Fruit fly (Drosophila melanogaster) whole organism, embryonic: Measurements from ENCODE around the gene Nt5b.

Source experiments
- Awh ChIP-seq: fragments of 200-800 bp; sonication (Bioruptor generic); IDR thresholded peaks from 2 replicates; pipeline ENCODE4, ENCODE4 v1.3.6; 2022; ENCODE audit warnings: missing biosample characterization, missing genetic modification characterization
- CG11085 ChIP-seq: fragments of 200-800 bp; sonication (Bioruptor generic); IDR thresholded peaks from 2 replicates; pipeline ENCODE4 v1.3.6; 2022; ENCODE audit warnings: missing biosample characterization, missing genetic modification characterization
- CG12104 ChIP-seq: fragments of 200-800 bp; sonication (Bioruptor generic); optimal IDR thresholded peaks from 3 replicates; lab custom pipeline; 2016; ENCODE audit warnings: missing biosample characterization, missing genetic modification characterization
- CG12391 ChIP-seq: fragments of 200-800 bp; sonication (Bioruptor generic); optimal IDR thresholded peaks from 3 replicates; lab custom pipeline; 2018; ENCODE audit warnings: missing biosample characterization, mild to moderate bottlenecking, missing genetic modification characterization, moderate library complexity
- CG13624 ChIP-seq: fragments of 200-800 bp; sonication (Bioruptor generic); optimal IDR thresholded peaks from 2 replicates; lab custom pipeline; 2016; ENCODE audit warnings: missing biosample characterization, missing genetic modification characterization
- CG14860 ChIP-seq: fragments of 200-800 bp; sonication (Bioruptor generic); IDR thresholded peaks from 3 replicates; pipeline ENCODE4 v1.3.6; 2022; ENCODE audit warnings: missing biosample characterization, missing genetic modification characterization; ENCODE audit not compliant: partially characterized antibody
- CG1602 ChIP-seq: fragments of 200-800 bp; sonication (Bioruptor generic); optimal IDR thresholded peaks from 3 replicates; lab custom pipeline; 2016; ENCODE audit warnings: missing biosample characterization, missing genetic modification characterization
- CG2678 ChIP-seq: fragments of 200-800 bp; sonication (Bioruptor generic); optimal IDR thresholded peaks from 3 replicates; lab custom pipeline; 2019; ENCODE audit warnings: missing biosample characterization, mild to moderate bottlenecking, missing genetic modification characterization, moderate library complexity
- CG2889 ChIP-seq: fragments of 200-800 bp; sonication (Bioruptor generic); IDR thresholded peaks from 3 replicates; pipeline ENCODE4 v1.3.6; 2022; ENCODE audit warnings: missing biosample characterization, missing genetic modification characterization
- CG30020 ChIP-seq: fragments of 200-800 bp; optimal IDR thresholded peaks from 2 replicates; lab custom pipeline; 2019; ENCODE audit warnings: missing biosample characterization, mild to moderate bottlenecking, missing genetic modification characterization, moderate library complexity
- CG4282 ChIP-seq: fragments of 200-800 bp; sonication (Bioruptor generic); optimal IDR thresholded peaks from 2 replicates; lab custom pipeline; 2016; ENCODE audit warnings: missing biosample characterization, missing genetic modification characterization
- CG4617 ChIP-seq: fragments of 200-800 bp; sonication (Bioruptor generic); optimal IDR thresholded peaks from 3 replicates; lab custom pipeline; 2016; ENCODE audit warnings: missing biosample characterization, missing genetic modification characterization, borderline replicate concordance
- CG4730 ChIP-seq: fragments of 200-800 bp; sonication (Bioruptor generic); IDR thresholded peaks from 2 replicates; pipeline ENCODE4 v1.3.6; 2022; ENCODE audit warnings: missing biosample characterization, missing genetic modification characterization
- CG7372 ChIP-seq: fragments of 200-800 bp; sonication (Bioruptor generic); IDR thresholded peaks from 2 replicates; pipeline ENCODE4 v1.3.6; 2022; ENCODE audit warnings: missing biosample characterization, missing genetic modification characterization
- CG8290 ChIP-seq, 3 experiments: fragments of 200-800 bp; sonication (Bioruptor generic); optimal IDR thresholded peaks; 2 replicates each; lab custom pipeline; 2016 to 2019; ENCODE audit warnings: missing biosample characterization in 3 of 3, missing genetic modification characterization in 3 of 3, mild to moderate bottlenecking in 2 of 3, moderate library complexity in 1 of 3
- CG9215 ChIP-seq: fragments of 200-800 bp; sonication (Bioruptor generic); IDR thresholded peaks from 2 replicates; pipeline ENCODE4 v1.3.6; 2022; ENCODE audit warnings: missing biosample characterization, missing genetic modification characterization
- CG9727 ChIP-seq: fragments of 200-800 bp; sonication (Bioruptor generic); optimal IDR thresholded peaks from 3 replicates; lab custom pipeline; 2017; ENCODE audit warnings: missing biosample characterization, mild to moderate bottlenecking, missing genetic modification characterization
- CG9817 ChIP-seq: fragments of 200-800 bp; sonication (Bioruptor generic); optimal IDR thresholded peaks from 2 replicates; lab custom pipeline; 2018; ENCODE audit warnings: missing biosample characterization, mild to moderate bottlenecking, missing genetic modification characterization, moderate library complexity
- CHES-1-like ChIP-seq: fragments of 200-800 bp; sonication (Bioruptor generic); optimal IDR thresholded peaks from 2 replicates; lab custom pipeline; 2016; ENCODE audit warnings: missing biosample characterization, missing genetic modification characterization
- Camta ChIP-seq: fragments of 200-800 bp; sonication (Bioruptor generic); optimal IDR thresholded peaks from 2 replicates; lab custom pipeline; 2016; ENCODE audit warnings: missing biosample characterization, missing genetic modification characterization
- GATAe ChIP-seq: fragments of 200-800 bp; sonication (Bioruptor generic); conservative IDR thresholded peaks from 2 replicates; pipeline ENCODE4 v1.3.6; 2022; ENCODE audit warnings: missing biosample characterization, missing genetic modification characterization
- Hey ChIP-seq: fragments of 200-800 bp; sonication (Bioruptor generic); optimal IDR thresholded peaks from 3 replicates; lab custom pipeline; 2018; ENCODE audit warnings: missing biosample characterization, mild to moderate bottlenecking, missing genetic modification characterization
- Hmr ChIP-seq: fragments of 200-800 bp; sonication (Bioruptor generic); optimal IDR thresholded peaks from 3 replicates; lab custom pipeline; 2017; ENCODE audit warnings: mild to moderate bottlenecking, missing biosample characterization, missing genetic modification reagents, missing genetic modification characterization
- Lim3 ChIP-seq: fragments of 200-800 bp; sonication (Bioruptor generic); IDR thresholded peaks from 2 replicates; pipeline ENCODE4 v1.3.6; 2022; ENCODE audit warnings: missing biosample characterization, missing genetic modification characterization
- Mes4 ChIP-seq: fragments of 200-800 bp; sonication (Bioruptor generic); optimal IDR thresholded peaks from 2 replicates; lab custom pipeline; 2016; ENCODE audit warnings: missing biosample characterization, missing genetic modification characterization
- NC2α ChIP-seq: fragments of 200-800 bp; sonication (Bioruptor generic); optimal IDR thresholded peaks from 2 replicates; lab custom pipeline; 2016; ENCODE audit warnings: missing biosample characterization, missing genetic modification characterization
- NK7.1 ChIP-seq: fragments of 200-800 bp; sonication (Bioruptor generic); optimal IDR thresholded peaks from 3 replicates; lab custom pipeline; 2016; ENCODE audit warnings: missing biosample characterization, missing genetic modification characterization
- Ptx1 ChIP-seq: fragments of 200-800 bp; sonication (Bioruptor generic); IDR thresholded peaks from 2 replicates; pipeline ENCODE4 v1.3.6; 2022; ENCODE audit warnings: missing biosample characterization, missing genetic modification characterization
- Sox100B ChIP-seq: fragments of 200-800 bp; sonication (Bioruptor generic); optimal IDR thresholded peaks from 3 replicates; lab custom pipeline; 2018; ENCODE audit warnings: missing biosample characterization, mild to moderate bottlenecking, missing genetic modification characterization
- Sox102F ChIP-seq: fragments of 200-800 bp; sonication (Bioruptor generic); optimal IDR thresholded peaks from 2 replicates; lab custom pipeline; 2018; ENCODE audit warnings: missing biosample characterization, mild to moderate bottlenecking, missing genetic modification characterization, moderate library complexity
- Vsx1 ChIP-seq: fragments of 200-800 bp; sonication (Bioruptor generic); optimal IDR thresholded peaks from 2 replicates; lab custom pipeline; 2017; ENCODE audit warnings: missing biosample characterization, mild to moderate bottlenecking, missing genetic modification characterization, missing genetic modification reagents
- YL-1 ChIP-seq: fragments of 200-800 bp; sonication (Bioruptor generic); optimal IDR thresholded peaks from 3 replicates; lab custom pipeline; 2017; ENCODE audit warnings: missing biosample characterization, mild to moderate bottlenecking, missing genetic modification characterization
- ap ChIP-seq: fragments of 200-800 bp; sonication (Bioruptor generic); IDR thresholded peaks from 2 replicates; pipeline ENCODE4 v1.3.6; 2022; ENCODE audit warnings: missing biosample characterization, missing genetic modification characterization
- chif ChIP-seq, 2 experiments: fragments of 200-800 bp; sonication (Bioruptor generic); optimal IDR thresholded peaks; 3 replicates each; lab custom pipeline; 2016; ENCODE audit warnings: missing biosample characterization in 2 of 2, missing genetic modification characterization in 2 of 2
- crc ChIP-seq: fragments of 200-800 bp; sonication (Bioruptor generic); optimal IDR thresholded peaks from 2 replicates; lab custom pipeline; 2016; ENCODE audit warnings: missing biosample characterization, missing genetic modification characterization
- fd3F ChIP-seq: fragments of 200-800 bp; sonication (Bioruptor generic); optimal IDR thresholded peaks from 2 replicates; lab custom pipeline; 2018; ENCODE audit warnings: missing biosample characterization, mild to moderate bottlenecking, missing genetic modification characterization, moderate library complexity
- gt ChIP-seq: fragments of 200-800 bp; sonication (Bioruptor generic); IDR thresholded peaks from 2 replicates; pipeline ENCODE4 v1.3.6; 2022; ENCODE audit warnings: missing biosample characterization, missing genetic modification characterization
- hkb ChIP-seq, 2 experiments: fragments of 200-800 bp in 1 of 2; fragments of >200 bp in 1 of 2; sonication (Bioruptor generic) in 1 of 2; IDR thresholded peaks in 1 of 2; optimal IDR thresholded peaks in 1 of 2; 2 replicates each; pipeline versions ENCODE4 v1.3.6 to Lab custom; 2017 to 2022; ENCODE audit warnings: missing biosample characterization in 1 of 2, missing genetic modification characterization in 1 of 2
- hth ChIP-seq: fragments of >200 bp; optimal IDR thresholded peaks from 2 replicates; lab custom pipeline; 2017; ENCODE audit warnings: inconsistent platforms
- nerfin-1 ChIP-seq: fragments of 200-800 bp; sonication (Bioruptor generic); optimal IDR thresholded peaks from 3 replicates; lab custom pipeline; 2019; ENCODE audit warnings: missing biosample characterization, mild to moderate bottlenecking, missing genetic modification characterization, moderate library complexity
- nerfin-2 ChIP-seq: fragments of 200-800 bp; sonication (Bioruptor generic); IDR thresholded peaks from 2 replicates; pipeline ENCODE4 v1.3.6; 2022; ENCODE audit warnings: missing biosample characterization, missing genetic modification characterization; ENCODE audit not compliant: partially characterized antibody
- peb ChIP-seq: fragments of 200-800 bp; sonication (Bioruptor generic); IDR thresholded peaks from 2 replicates; pipeline ENCODE4 v1.3.6; 2022; ENCODE audit warnings: missing biosample characterization, missing genetic modification characterization
- pita ChIP-seq: fragments of 200-800 bp; sonication (Bioruptor generic); optimal IDR thresholded peaks from 2 replicates; lab custom pipeline; 2017; ENCODE audit warnings: missing biosample characterization, mild to moderate bottlenecking, missing genetic modification characterization
- repo ChIP-seq: fragments of 200-800 bp; sonication (Bioruptor generic); optimal IDR thresholded peaks from 2 replicates; lab custom pipeline; 2016; ENCODE audit warnings: missing biosample characterization, missing genetic modification characterization
- stc ChIP-seq: fragments of 200-800 bp; sonication (Bioruptor generic); IDR thresholded peaks from 2 replicates; pipeline ENCODE4 v1.3.6; 2022; ENCODE audit warnings: missing biosample characterization, missing genetic modification characterization
- unc-4 ChIP-seq: fragments of 200-800 bp; sonication (Bioruptor generic); IDR thresholded peaks from 2 replicates; pipeline ENCODE4 v1.3.6; 2022; ENCODE audit warnings: missing biosample characterization, missing genetic modification characterization; ENCODE audit not compliant: partially characterized antibody
- usp ChIP-seq: fragments of >200 bp; optimal IDR thresholded peaks from 2 replicates; lab custom pipeline; 2017; ENCODE audit warnings: missing biosample characterization, missing genetic modification characterization
- wor ChIP-seq: fragments of 200-800 bp; sonication (Bioruptor generic); IDR thresholded peaks from 2 replicates; pipeline ENCODE4 v1.3.6; 2022; ENCODE audit warnings: missing biosample characterization, missing genetic modification characterization

Gene Nt5b

DNA sequence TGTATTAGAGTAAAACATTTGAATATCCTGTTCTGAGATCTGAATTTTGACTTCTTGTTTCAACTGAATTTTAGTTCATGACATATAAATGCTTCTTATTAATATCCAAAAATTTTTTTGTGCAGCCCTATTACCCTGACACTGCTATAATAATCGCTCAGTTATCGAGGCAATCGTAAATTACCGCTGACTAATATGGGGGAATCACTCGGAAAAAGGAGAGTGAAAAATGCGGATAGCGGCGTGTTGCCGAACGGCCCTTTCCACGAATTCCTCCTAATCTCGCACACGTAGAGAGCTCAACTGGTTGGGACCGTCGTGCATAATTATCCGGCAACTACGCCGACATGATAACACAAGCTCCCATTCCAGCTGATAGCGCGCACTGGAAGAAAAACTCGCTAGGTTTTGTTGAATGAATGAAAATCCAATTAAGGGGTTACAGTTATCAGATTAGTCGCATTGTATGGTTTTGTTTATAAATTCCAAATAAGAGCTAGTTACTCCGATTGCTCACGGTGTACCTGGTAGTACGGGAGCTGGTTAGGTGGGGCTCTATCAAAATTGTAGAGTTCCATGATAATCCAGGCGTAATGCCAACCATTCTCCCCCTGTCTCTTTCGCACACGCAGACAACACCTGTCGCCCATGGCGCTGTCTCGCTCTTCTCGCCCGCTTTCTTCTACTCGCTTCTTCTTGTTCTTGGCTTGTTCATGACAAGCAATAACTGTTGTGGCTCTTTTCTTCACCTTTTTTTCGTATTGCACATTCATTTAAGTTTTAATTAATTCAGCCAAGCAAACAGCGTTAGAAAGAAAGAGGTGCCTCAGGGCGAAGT is 41.9 kb downstream of the Nt5b start (continued):
- peak; percentile 38 for TF ChIP-seq CG9727
- TF ChIP-seq Ptx1 = peak; percentile 73
- TF ChIP-seq CG2889 (GFP tag; lab: Robert Waterston, UW) = peak; percentile 58; the same call in 2 of the 3 replicates
- TF ChIP-seq Sox100B (GFP tag; lab: Kevin White, UChicago) = peak; percentile 24
- TF ChIP-seq ap (GFP tag; lab: Robert Waterston, UW) = no peak
- peak; percentile 59 for TF ChIP-seq crc
- TF ChIP-seq Hey (tag; lab: Kevin White, UChicago) = peak; percentile 86
- peak; percentile 84 for TF ChIP-seq Hmr (GFP tag; lab: Kevin White, UChicago)
- TF ChIP-seq CG4617 (GFP tag; lab: Kevin White, UChicago) = no peak
- no peak for TF ChIP-seq nerfin-2 (GFP tag; lab: Robert Waterston, UW)
- peak; percentile 43 for TF ChIP-seq fd3F (GFP tag; lab: Kevin White, UChicago)
- peak; percentile 56 for TF ChIP-seq Awh (GFP tag; lab: Robert Waterston, UW)
- peak; percentile 70 for TF ChIP-seq CG4730 (GFP tag; lab: Robert Waterston, UW)
- peak; percentile 65 for TF ChIP-seq CHES-1-like (GFP tag; lab: Kevin White, UChicago)
- TF ChIP-seq Vsx1 = peak; percentile 2
- no peak for TF ChIP-seq pita
- TF ChIP-seq nerfin-1 = peak; percentile 17
- TF ChIP-seq CG12391 = peak; percentile 51
- no peak for TF ChIP-seq CG30020 (tag; lab: Kevin White, UChicago)
- peak; percentile 73 for TF ChIP-seq stc (GFP tag; lab: Robert Waterston, UW)
- peak; percentile 6; the same call in 1 of the 2 replicates for TF ChIP-seq Lim3 (GFP tag; lab: Robert Waterston, UW)
- no peak for TF ChIP-seq NC2α (GFP tag; lab: Kevin White, UChicago)
- peak; percentile 6 for TF ChIP-seq Mes4 (GFP tag; lab: Kevin White, UChicago)
- TF ChIP-seq NK7.1 (GFP tag; lab: Kevin White, UChicago) = peak; percentile 47
- TF ChIP-seq CG12104 = peak; percentile 35
- no peak for TF ChIP-seq CG8290 (GFP tag; optimal IDR thresholded peaks at IDR 0.05; lab: Kevin White, UChicago)
- peak in 1 of 2 experiments; percentile 97 for TF ChIP-seq CG8290 (tag; optimal IDR thresholded peaks at IDR 0.05; lab: Kevin White, UChicago)
- TF ChIP-seq Sox102F (GFP tag; lab: Kevin White, UChicago) = peak; percentile 63
- TF ChIP-seq CG9215 (GFP tag; lab: Robert Waterston, UW) = peak; percentile 70
- peak; percentile 37 to 51 for TF ChIP-seq chif (GFP tag; optimal IDR thresholded peaks at IDR 0.05; lab: Kevin White, UChicago)
- TF ChIP-seq repo (GFP tag; lab: Kevin White, UChicago) = peak; percentile 46
- TF ChIP-seq CG7372 (GFP tag; lab: Robert Waterston, UW) = peak; percentile 32
- 0 out of 2 replicates have a peak, but pooled peaks have one; percentile 16 for TF ChIP-seq peb (GFP tag; lab: Robert Waterston, UW)
- no peak for TF ChIP-seq Camta (GFP tag; lab: Kevin White, UChicago)
- TF ChIP-seq hth (lab: Kevin White, UChicago) = no peak
- TF ChIP-seq CG2678 (tag; lab: Kevin White, UChicago) = peak; percentile 78
- TF ChIP-seq YL-1 (GFP tag; lab: Kevin White, UChicago) = no peak
- TF ChIP-seq unc-4 (GFP tag; lab: Robert Waterston, UW) = no peak
- TF ChIP-seq usp (GFP tag; lab: Kevin White, UChicago) = no peak
- TF ChIP-seq CG13624 (GFP tag; lab: Kevin White, UChicago) = peak; percentile 78
- TF ChIP-seq CG14860 = no peak
- peak; percentile 65 for TF ChIP-seq CG11085 (GFP tag; lab: Robert Waterston, UW)
- TF ChIP-seq CG1602 (GFP tag; lab: Kevin White, UChicago) = peak; percentile 18
- TF ChIP-seq gt (GFP tag; lab: Robert Waterston, UW) = no peak; the same call in 1 of the 2 replicates
- no peak for TF ChIP-seq hkb (optimal IDR thresholded peaks at IDR 0.05; lab: Kevin White, UChicago)
- TF ChIP-seq hkb (GFP tag; IDR thresholded peaks at IDR 0.05; lab: Robert Waterston, UW) = peak; percentile 62
- TF ChIP-seq wor (GFP tag; lab: Robert Waterston, UW) = no peak
- TF ChIP-seq GATAe = peak; percentile 91
- TF ChIP-seq CG4282 = peak; percentile 54
- peak; percentile 67 for TF ChIP-seq CG9817 (tag; lab: Kevin White, UChicago)
